Fruit fly (Drosophila melanogaster): ENCODE data around the gene Ibf2.

Gene Ibf2

dm6 chr3R:9237268-9238091 is 20.8 kb downstream of the Ibf2 start, which contains the start of gene pum (continued):
- no peak for TF ChIP-seq CG7928 (GFP tag; optimal IDR thresholded peaks at IDR 0.05)
- no peak for TF ChIP-seq Bgb (GFP tag; IDR thresholded peaks at IDR 0.05; ENCODE audit: partially characterized antibody)
- TF ChIP-seq sug (tag; optimal IDR thresholded peaks at IDR 0.05) = peak; percentile 45
- no peak for TF ChIP-seq nerfin-2 (GFP tag; IDR thresholded peaks at IDR 0.05; ENCODE audit: partially characterized antibody)
- TF ChIP-seq CG12299 (tag; optimal IDR thresholded peaks at IDR 0.05) = no peak
- no peak for TF ChIP-seq crc (GFP tag; optimal IDR thresholded peaks at IDR 0.05)
- no peak for TF ChIP-seq Eip74EF (GFP tag; optimal IDR thresholded peaks at IDR 0.05)
- TF ChIP-seq Side (GFP tag; optimal IDR thresholded peaks at IDR 0.05) = no peak
- peak; percentile 93 for TF ChIP-seq CG9797 (GFP tag; optimal IDR thresholded peaks at IDR 0.05)
- TF ChIP-seq yki (optimal IDR thresholded peaks at IDR 0.05) = no peak
- no peak for TF ChIP-seq pum (GFP tag; optimal IDR thresholded peaks at IDR 0.05)
- TF ChIP-seq CG30403 (GFP tag; optimal IDR thresholded peaks at IDR 0.05) = peak; percentile 52
- TF ChIP-seq Fer1 (GFP tag; optimal IDR thresholded peaks at IDR 0.05) = no peak
- peak; percentile 63 for TF ChIP-seq ewg (GFP tag; optimal IDR thresholded peaks at IDR 0.05)
- TF ChIP-seq dan (GFP tag; IDR thresholded peaks at IDR 0.05) = no peak
- TF ChIP-seq lab (GFP tag; optimal IDR thresholded peaks at IDR 0.05) = no peak
- no peak for TF ChIP-seq ATbp (GFP tag; optimal IDR thresholded peaks at IDR 0.05)
- peak; percentile 59 for TF ChIP-seq Rfx (GFP tag; IDR thresholded peaks at IDR 0.05)
- TF ChIP-seq CG42726 (GFP tag; IDR thresholded peaks at IDR 0.05; ENCODE audit: partially characterized antibody) = no peak
- peak; percentile 59 for TF ChIP-seq zen (tag; optimal IDR thresholded peaks at IDR 0.05)
- no peak for TF ChIP-seq usp (GFP tag; optimal IDR thresholded peaks at IDR 0.05)
- no peak for TF ChIP-seq inv (GFP tag; IDR thresholded peaks at IDR 0.05; ENCODE audit: partially characterized antibody)
- TF ChIP-seq MTF-1 (GFP tag; optimal IDR thresholded peaks at IDR 0.05; ENCODE audit: borderline replicate concordance) = no peak
- no peak; the same call in 1 of the 2 replicates for TF ChIP-seq cas (GFP tag; IDR thresholded peaks at IDR 0.05)
- TF ChIP-seq trh (GFP tag; optimal IDR thresholded peaks at IDR 0.05) = no peak
- peak; percentile 75 for TF ChIP-seq sens (GFP tag)
- no peak for TF ChIP-seq CG7745 (tag; optimal IDR thresholded peaks at IDR 0.05)
- TF ChIP-seq CG4282 (GFP tag; optimal IDR thresholded peaks at IDR 0.05) = no peak
- no peak for TF ChIP-seq CG2875 (GFP tag; optimal IDR thresholded peaks at IDR 0.05)
- TF ChIP-seq tup (GFP tag; optimal IDR thresholded peaks at IDR 0.05) = no peak
- no peak for TF ChIP-seq CG9215 (GFP tag; IDR thresholded peaks at IDR 0.05)
- no peak for TF ChIP-seq knrl (GFP tag; IDR thresholded peaks at IDR 0.05; ENCODE audit: partially characterized antibody)
- TF ChIP-seq sd (tag; optimal IDR thresholded peaks at IDR 0.05) = peak; percentile 10
- no peak for TF ChIP-seq fd102C (GFP tag; optimal IDR thresholded peaks at IDR 0.05)
- no peak for TF ChIP-seq Adf1 (GFP tag; IDR thresholded peaks at IDR 0.05)
- no peak for TF ChIP-seq CG4854 (GFP tag; optimal IDR thresholded peaks at IDR 0.05)
- TF ChIP-seq eyg (GFP tag; optimal IDR thresholded peaks at IDR 0.05) = no peak
- no peak for TF ChIP-seq CG16863 (GFP tag; optimal IDR thresholded peaks at IDR 0.05)

DNA sequence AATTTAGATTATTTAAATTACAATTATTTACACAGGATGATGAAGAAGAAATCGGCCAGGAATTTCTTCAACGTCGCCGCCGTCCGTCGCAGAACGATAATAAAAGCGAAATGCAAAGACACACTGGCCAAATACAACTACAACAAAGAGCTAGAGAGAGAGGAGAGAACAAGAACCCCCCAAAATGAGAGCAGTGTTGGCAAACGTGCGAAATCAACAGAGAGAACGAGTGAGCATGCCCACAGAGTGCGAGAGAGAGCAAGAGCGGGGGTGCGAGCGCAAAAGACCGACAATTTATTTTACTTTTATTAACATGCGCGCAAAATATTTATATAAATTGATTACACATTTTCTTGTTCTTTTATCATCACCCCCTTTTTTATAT is 21.4 kb downstream of the Ibf2 start:
- TF ChIP-seq Nf-YA (GFP tag; IDR thresholded peaks at IDR 0.05) (no peak), CG1832 (GFP tag; optimal IDR thresholded peaks at IDR 0.05) (peak; percentile 32), p53 (GFP tag; optimal IDR thresholded peaks at IDR 0.05) (no peak), cato (GFP tag; optimal IDR thresholded peaks at IDR 0.05; ENCODE audit: borderline replicate concordance) (no peak), CG15514 (GFP tag; optimal IDR thresholded peaks at IDR 0.05) (peak; percentile 47), HmgZ (tag; optimal IDR thresholded peaks at IDR 0.05) (no peak), croc (GFP tag; conservative IDR thresholded peaks at IDR 0.05) (no peak), CG17385 (GFP tag; optimal IDR thresholded peaks at IDR 0.05) (no peak), CG3163 (GFP tag; optimal IDR thresholded peaks at IDR 0.05) (no peak), insv (GFP tag; optimal IDR thresholded peaks at IDR 0.05) (peak in 1 of 2 experiments; percentile 6), Deaf1 (tag; optimal IDR thresholded peaks at IDR 0.05) (peak; percentile 24), sob (GFP tag; IDR thresholded peaks at IDR 0.05) (peak; percentile 23; the same call in 1 of the 2 replicates), cg (GFP tag; optimal IDR thresholded peaks at IDR 0.05) (no peak)

Measured in whole organism, embryonic.